Fruit fly (Drosophila melanogaster) whole organism, prepupa: ENCODE measurements around the gene CG15022.

ENCODE experiments used
- Blimp-1 ChIP-seq: fragments of 200-800 bp; sonication (Bioruptor generic); optimal IDR thresholded peaks from 3 replicates; lab custom pipeline; 2017; ENCODE audit warnings: missing biosample characterization, missing genetic modification characterization, mild to moderate bottlenecking, moderate library complexity, missing genetic modification reagents
- CG11762 ChIP-seq: fragments of 200-800 bp; sonication (Bioruptor generic); optimal IDR thresholded peaks from 3 replicates; lab custom pipeline; 2016; ENCODE audit warnings: missing biosample characterization, missing genetic modification characterization; ENCODE audit not compliant: insufficient read depth
- Eip75B ChIP-seq: fragments of 200-800 bp; sonication (Bioruptor generic); optimal IDR thresholded peaks from 3 replicates; lab custom pipeline; 2016; ENCODE audit warnings: missing biosample characterization, missing genetic modification characterization
- Sox102F ChIP-seq: fragments of 200-800 bp; sonication (Bioruptor generic); optimal IDR thresholded peaks from 2 replicates; lab custom pipeline; 2016; ENCODE audit warnings: missing biosample characterization, mild to moderate bottlenecking, missing genetic modification characterization
- dsx ChIP-seq: fragments of 200-800 bp; optimal IDR thresholded peaks from 3 replicates; lab custom pipeline; 2019; ENCODE audit warnings: missing biosample characterization, mild to moderate bottlenecking, missing genetic modification characterization, moderate library complexity; ENCODE audit not compliant: poor library complexity, severe bottlenecking

dm6 chr3L:4500400-4500799 lies 40.3 kb upstream of the CG15022 start, which contains the start of gene CG13720:
- TF ChIP-seq Sox102F (GFP tag; lab: Kevin White, UChicago) (no peak), Blimp-1 (GFP tag; lab: Kevin White, UChicago) (peak; percentile 39), dsx (GFP tag; lab: Kevin White, UChicago) (no peak), CG11762 (no peak), Eip75B (GFP tag; lab: Kevin White, UChicago) (no peak)
